Fruit fly (Drosophila melanogaster) whole organism, larva: ENCODE measurements around the gene Yif1.

Experiments
- noc ChIP-seq: fragments of 200-800 bp; sonication (Bioruptor generic); optimal IDR thresholded peaks from 3 replicates; lab custom pipeline; 2019; ENCODE audit warnings: missing biosample characterization, mild to moderate bottlenecking, missing genetic modification characterization, moderate library complexity

The Yif1 gene

dm6 chr3R:26761695-26762094 lies 44.0 kb downstream of the Yif1 start:
- TF ChIP-seq noc (tag; lab: Kevin White, UChicago), result no peak
